ENCODE assay signal across 5 worm cellular contexts in the genomic region with DNA sequence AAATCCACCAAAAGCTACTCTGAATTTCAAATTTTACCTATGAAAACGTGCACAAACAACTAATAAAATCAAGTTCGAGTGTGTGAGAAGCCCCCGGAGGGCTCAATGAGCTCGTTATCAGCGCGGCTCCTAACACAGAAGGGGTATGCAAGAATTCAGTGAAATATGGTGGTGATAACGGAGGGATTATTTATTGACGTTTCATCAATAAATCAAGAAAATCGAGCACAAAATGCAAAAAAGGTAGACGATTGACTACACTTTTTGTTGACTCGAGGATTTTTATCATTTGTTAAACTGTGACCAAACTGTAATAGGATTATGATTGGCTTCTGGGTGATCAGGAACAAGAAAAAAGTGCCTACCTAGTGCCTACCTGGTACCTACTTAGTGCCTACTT.
TF ChIP-seq lines count a peak whose summit lies in the region.

A gene (minus strand): TSS at position 21 of the 400 bp plus-strand sequence.

TF ChIP-seq in whole organism, L1 larva, 84 proteins besides CTCF, POLR2A, EP300 and RAD21:
- TF ChIP-seq alr-1 (tag; optimal IDR thresholded peaks at IDR 0.05; lab: Kevin White, UChicago; ENCODE audit: borderline replicate concordance) = no peak
- TF ChIP-seq jun-1 (tag; optimal IDR thresholded peaks at IDR 0.05; lab: Kevin White, UChicago) = no peak
- TF ChIP-seq unc-130 (tag; optimal IDR thresholded peaks at IDR 0.05; lab: Kevin White, UChicago) = no peak
- TF ChIP-seq unc-62 (GFP tag; optimal IDR thresholded peaks at IDR 0.05; lab: Kevin White, UChicago) = no peak
- peak; percentile 56 for TF ChIP-seq elt-2 (tag; optimal IDR thresholded peaks at IDR 0.05; lab: Kevin White, UChicago)

TF ChIP-seq in whole organism, L2 larva, 48 proteins besides CTCF, POLR2A, EP300 and RAD21:
- TF ChIP-seq blmp-1 (tag; optimal IDR thresholded peaks at IDR 0.05; lab: Kevin White, UChicago; ENCODE audit: insufficient read depth) (no peak), gmeb-1 (tag; optimal IDR thresholded peaks at IDR 0.05; lab: Kevin White, UChicago) (peak; percentile 3), ceh-82 (tag; optimal IDR thresholded peaks at IDR 0.05; lab: Kevin White, UChicago) (no peak), nhr-11 (tag; optimal IDR thresholded peaks at IDR 0.05; lab: Kevin White, UChicago) (no peak), nhr-12 (tag; optimal IDR thresholded peaks at IDR 0.05; lab: Kevin White, UChicago) (no peak), sma-9 (GFP tag; optimal IDR thresholded peaks at IDR 0.05; lab: Kevin White, UChicago) (peak; percentile 64), sma-9 (tag; optimal IDR thresholded peaks at IDR 0.05; lab: Kevin White, UChicago) (no peak)

TF ChIP-seq in whole organism, L3 larva, 47 proteins besides CTCF, POLR2A, EP300 and RAD21:
- peak; percentile 55 for TF ChIP-seq pqm-1 (tag; optimal IDR thresholded peaks at IDR 0.05; lab: Kevin White, UChicago)
- TF ChIP-seq elt-2 (tag; optimal IDR thresholded peaks at IDR 0.05; lab: Kevin White, UChicago) = peak; percentile 88
- no peak for TF ChIP-seq lsy-12 (tag; optimal IDR thresholded peaks at IDR 0.05; lab: Kevin White, UChicago)
- TF ChIP-seq nhr-12 (tag; optimal IDR thresholded peaks at IDR 0.05; lab: Kevin White, UChicago) = no peak

TF ChIP-seq in whole organism, L4 larva, 104 proteins besides CTCF, POLR2A, EP300 and RAD21:
- TF ChIP-seq nhr-28 (tag; optimal IDR thresholded peaks at IDR 0.05; lab: Kevin White, UChicago) (peak; percentile 65), daf-12 (tag; optimal IDR thresholded peaks at IDR 0.05; lab: Kevin White, UChicago) (no peak), F44E2.7 (GFP tag; IDR thresholded peaks at IDR 0.05; lab: Robert Waterston, UW) (no peak), dve-1 (tag; optimal IDR thresholded peaks at IDR 0.05; lab: Kevin White, UChicago; ENCODE audit: insufficient read depth) (peak; percentile 64), egl-43 (GFP tag; IDR thresholded peaks at IDR 0.05; lab: Robert Waterston, UW) (no peak), T20F7.1 (GFP tag; optimal IDR thresholded peaks at IDR 0.05; lab: Kevin White, UChicago) (no peak), daf-16 (GFP tag; optimal IDR thresholded peaks at IDR 0.05; lab: Kevin White, UChicago) (no peak), daf-16 (tag; optimal IDR thresholded peaks at IDR 0.05; lab: Kevin White, UChicago) (peak; percentile 61), ces-1 (GFP tag; optimal IDR thresholded peaks at IDR 0.05; lab: Kevin White, UChicago) (no peak), php-3 (GFP tag; IDR thresholded peaks at IDR 0.05; lab: Robert Waterston, UW) (peak; percentile 62; the same call in 1 of the 2 replicates), hmg-1.1 (GFP tag; IDR thresholded peaks at IDR 0.05; lab: Robert Waterston, UW) (no peak), nhr-48 (tag; optimal IDR thresholded peaks at IDR 0.05; lab: Kevin White, UChicago) (peak; percentile 0), lin-13 (GFP tag; optimal IDR thresholded peaks at IDR 0.05; lab: Kevin White, UChicago) (no peak), gei-8 (GFP tag; optimal IDR thresholded peaks at IDR 0.05; lab: Kevin White, UChicago) (peak; percentile 21), Y48G9A.11 (GFP tag; IDR thresholded peaks at IDR 0.05; lab: Robert Waterston, UW) (no peak), tra-1 (GFP tag; IDR thresholded peaks at IDR 0.05; lab: Robert Waterston, UW) (peak; percentile 67), dmd-6 (GFP tag; IDR thresholded peaks at IDR 0.05; lab: Robert Waterston, UW) (peak; percentile 77), nhr-77 (tag; optimal IDR thresholded peaks at IDR 0.05; lab: Kevin White, UChicago) (peak; percentile 45), pqm-1 (tag; optimal IDR thresholded peaks at IDR 0.05; lab: Kevin White, UChicago) (peak; percentile 44), dpl-1 (GFP tag; optimal IDR thresholded peaks at IDR 0.05; lab: Kevin White, UChicago) (no peak), hlh-11 (tag; optimal IDR thresholded peaks at IDR 0.05; lab: Kevin White, UChicago) (peak; percentile 64)

TF ChIP-seq in whole organism, young adult, 124 proteins besides CTCF, POLR2A, EP300 and RAD21:
- TF ChIP-seq nhr-80 (tag; optimal IDR thresholded peaks at IDR 0.05; lab: Kevin White, UChicago) (peak; percentile 64), cebp-1 (GFP tag; IDR thresholded peaks at IDR 0.05; lab: Robert Waterston, UW) (no peak), cebp-1 (tag; optimal IDR thresholded peaks at IDR 0.05; lab: Kevin White, UChicago) (no peak), chd-7 (tag; optimal IDR thresholded peaks at IDR 0.05; lab: Kevin White, UChicago) (no peak), egl-18 (GFP tag; IDR thresholded peaks at IDR 0.05; lab: Robert Waterston, UW) (no peak)
